Fruit fly (Drosophila melanogaster): ENCODE data around the gene Jon66Ci.

Jon66Ci gene

DNA sequence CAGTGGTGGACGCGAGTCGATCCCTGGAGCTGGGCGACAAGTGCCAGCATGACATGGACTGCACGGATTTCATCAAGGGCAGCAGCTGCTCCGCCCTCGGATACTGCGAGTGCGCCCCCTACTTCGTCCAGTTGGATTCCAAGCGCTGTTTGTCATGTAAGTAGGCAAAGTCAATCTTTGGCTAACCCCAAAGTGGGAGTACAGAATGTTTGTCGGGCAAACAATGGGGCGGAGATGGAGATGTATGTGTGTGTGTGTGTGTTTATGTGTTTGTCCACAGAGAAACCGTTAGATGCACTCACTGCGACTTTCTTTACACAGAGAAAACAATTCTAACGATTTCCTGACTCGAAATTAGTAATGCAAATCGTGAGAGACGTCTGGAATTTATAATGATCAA, 12.2 kb upstream of the Jon66Ci start (continued):
- no peak for TF ChIP-seq CG13123 (GFP tag; optimal IDR thresholded peaks at IDR 0.05)
- TF ChIP-seq tup (GFP tag; optimal IDR thresholded peaks at IDR 0.05) = no peak
- no peak for TF ChIP-seq NfI (GFP tag; optimal IDR thresholded peaks at IDR 0.05)
- TF ChIP-seq CG10462 (GFP tag; optimal IDR thresholded peaks at IDR 0.05) = no peak
- TF ChIP-seq sens-2 (GFP tag; IDR thresholded peaks at IDR 0.05) = no peak
- no peak for TF ChIP-seq yki (optimal IDR thresholded peaks at IDR 0.05)
- no peak for TF ChIP-seq trem (tag; optimal IDR thresholded peaks at IDR 0.05)
- TF ChIP-seq CG10321 (GFP tag; IDR thresholded peaks at IDR 0.05) = no peak
- TF ChIP-seq twi (tag; optimal IDR thresholded peaks at IDR 0.05) = no peak
- TF ChIP-seq vvl (GFP tag; IDR thresholded peaks at IDR 0.05) = no peak
- no peak for TF ChIP-seq eyg (GFP tag; optimal IDR thresholded peaks at IDR 0.05)
- no peak for TF ChIP-seq CG1233 (GFP tag; optimal IDR thresholded peaks at IDR 0.05)
- no peak for TF ChIP-seq corto (GFP tag; optimal IDR thresholded peaks at IDR 0.05)
- peak; percentile 9 for TF ChIP-seq CG10431 (GFP tag; optimal IDR thresholded peaks at IDR 0.05)
- TF ChIP-seq dimm (GFP tag; IDR thresholded peaks at IDR 0.05) = no peak
- no peak for TF ChIP-seq CG9817 (tag; optimal IDR thresholded peaks at IDR 0.05)
- TF ChIP-seq pho (GFP tag; optimal IDR thresholded peaks at IDR 0.05) = no peak
- TF ChIP-seq gem (tag; optimal IDR thresholded peaks at IDR 0.05) = peak; percentile 2
- no peak for TF ChIP-seq psq (GFP tag; optimal IDR thresholded peaks at IDR 0.05)
- TF ChIP-seq YL-1 (GFP tag; optimal IDR thresholded peaks at IDR 0.05) = no peak
- TF ChIP-seq caup (GFP tag; optimal IDR thresholded peaks at IDR 0.05; ENCODE audit: severe bottlenecking) = no peak
- no peak for TF ChIP-seq rib (GFP tag; IDR thresholded peaks at IDR 0.05)
- no peak for TF ChIP-seq Ssrp (tag; optimal IDR thresholded peaks at IDR 0.05)
- TF ChIP-seq CG16863 (GFP tag; optimal IDR thresholded peaks at IDR 0.05) = no peak
- no peak for TF ChIP-seq Bteb2 (GFP tag; optimal IDR thresholded peaks at IDR 0.05)
- TF ChIP-seq Elba2 (GFP tag; optimal IDR thresholded peaks at IDR 0.05) = no peak
- TF ChIP-seq ap (GFP tag; IDR thresholded peaks at IDR 0.05) = no peak
- TF ChIP-seq CG7745 (tag; optimal IDR thresholded peaks at IDR 0.05) = no peak
- TF ChIP-seq CG18011 (GFP tag; optimal IDR thresholded peaks at IDR 0.05) = no peak
- no peak for TF ChIP-seq dm (GFP tag; optimal IDR thresholded peaks at IDR 0.05)
- TF ChIP-seq Hr39 (optimal IDR thresholded peaks at IDR 0.05) = no peak
- TF ChIP-seq CG11093 (GFP tag; IDR thresholded peaks at IDR 0.05) = no peak
- no peak for TF ChIP-seq fd96Cb (tag; optimal IDR thresholded peaks at IDR 0.05)
- peak; percentile 34 for TF ChIP-seq MTF-1 (GFP tag; optimal IDR thresholded peaks at IDR 0.05; ENCODE audit: borderline replicate concordance)
- TF ChIP-seq croc (GFP tag; conservative IDR thresholded peaks at IDR 0.05) = no peak
- no peak for TF ChIP-seq mld (GFP tag; IDR thresholded peaks at IDR 0.05; ENCODE audit: partially characterized antibody)
- TF ChIP-seq CG2712 (tag; optimal IDR thresholded peaks at IDR 0.05) = peak; percentile 8
- no peak for TF ChIP-seq klu (GFP tag; IDR thresholded peaks at IDR 0.05)
- no peak for TF ChIP-seq CG8765 (GFP tag; IDR thresholded peaks at IDR 0.05)
- no peak for TF ChIP-seq CG1647 (GFP tag; optimal IDR thresholded peaks at IDR 0.05)
- no peak for TF ChIP-seq chn (GFP tag; optimal IDR thresholded peaks at IDR 0.05)
- peak; percentile 46 for TF ChIP-seq CG14710 (tag; optimal IDR thresholded peaks at IDR 0.05)
- no peak for TF ChIP-seq CG7556 (GFP tag; optimal IDR thresholded peaks at IDR 0.05)
- no peak for TF ChIP-seq dmrt99B (tag; optimal IDR thresholded peaks at IDR 0.05)
- TF ChIP-seq sima (GFP tag; optimal IDR thresholded peaks at IDR 0.05) = no peak
- TF ChIP-seq CG17829 (tag; optimal IDR thresholded peaks at IDR 0.05) = no peak
- TF ChIP-seq Mes4 (GFP tag; optimal IDR thresholded peaks at IDR 0.05) = no peak
- TF ChIP-seq knrl (GFP tag; IDR thresholded peaks at IDR 0.05; ENCODE audit: partially characterized antibody) = no peak
- no peak for TF ChIP-seq D (optimal IDR thresholded peaks at IDR 0.05)
- no peak for TF ChIP-seq D (GFP tag; optimal IDR thresholded peaks at IDR 0.05)
- no peak for TF ChIP-seq ewg (GFP tag; optimal IDR thresholded peaks at IDR 0.05)
- no peak for TF ChIP-seq repo (GFP tag; optimal IDR thresholded peaks at IDR 0.05)
- no peak for TF ChIP-seq CG7987 (GFP tag; optimal IDR thresholded peaks at IDR 0.05)

All from whole organism, embryonic.